Fruit fly (Drosophila melanogaster) whole organism, embryonic: ENCODE results near the gene foi.

Source experiments
- Atf-2 ChIP-seq: fragments of 200-800 bp; sonication (Bioruptor generic); optimal IDR thresholded peaks from 2 replicates; lab custom pipeline; 2016; ENCODE audit warnings: missing biosample characterization, missing genetic modification characterization
- Atf6 ChIP-seq: fragments of 200-800 bp; sonication (Bioruptor generic); IDR thresholded peaks from 2 replicates; pipeline ENCODE4 v1.3.6; 2022; ENCODE audit warnings: missing biosample characterization, missing genetic modification characterization
- Bteb2 ChIP-seq: fragments of 200-800 bp; sonication (Bioruptor generic); optimal IDR thresholded peaks from 2 replicates; lab custom pipeline; 2016; ENCODE audit warnings: missing biosample characterization, missing genetic modification characterization
- CG10431 ChIP-seq: fragments of 200-800 bp; sonication (Bioruptor generic); optimal IDR thresholded peaks from 3 replicates; lab custom pipeline; 2018; ENCODE audit warnings: missing biosample characterization, mild to moderate bottlenecking, missing genetic modification characterization
- CG10462 ChIP-seq: fragments of 200-800 bp; sonication (Bioruptor generic); optimal IDR thresholded peaks from 2 replicates; lab custom pipeline; 2016; ENCODE audit warnings: missing biosample characterization, missing genetic modification characterization
- CG10654 ChIP-seq: fragments of 200-800 bp; sonication (Bioruptor generic); optimal IDR thresholded peaks from 2 replicates; lab custom pipeline; 2016; ENCODE audit warnings: missing biosample characterization, missing genetic modification characterization
- CG11456 ChIP-seq: fragments of 200-800 bp; sonication (Bioruptor generic); IDR thresholded peaks from 3 replicates; pipeline ENCODE4 v1.3.6; 2022; ENCODE audit warnings: missing biosample characterization, missing genetic modification characterization
- CG13287 ChIP-seq: fragments of 200-800 bp; sonication (Bioruptor generic); IDR thresholded peaks from 2 replicates; pipeline ENCODE4 v1.3.6; 2022; ENCODE audit warnings: missing biosample characterization, missing genetic modification characterization; ENCODE audit not compliant: partially characterized antibody
- CG14441 ChIP-seq: fragments of 200-800 bp; sonication (Bioruptor generic); IDR thresholded peaks from 2 replicates; pipeline ENCODE4 v1.3.6; 2022; ENCODE audit warnings: missing biosample characterization, missing genetic modification characterization
- CG16813 ChIP-seq: fragments of 200-800 bp; sonication (Bioruptor generic); IDR thresholded peaks from 3 replicates; pipeline ENCODE4 v1.3.6; 2022; ENCODE audit warnings: missing biosample characterization, missing genetic modification characterization; ENCODE audit not compliant: partially characterized antibody
- CG17385 ChIP-seq: fragments of 200-800 bp; sonication (Bioruptor generic); optimal IDR thresholded peaks from 3 replicates; lab custom pipeline; 2018; ENCODE audit warnings: missing biosample characterization, mild to moderate bottlenecking, missing genetic modification characterization
- CG18599 ChIP-seq: fragments of 200-800 bp; sonication (Bioruptor generic); optimal IDR thresholded peaks from 3 replicates; lab custom pipeline; 2017; ENCODE audit warnings: missing biosample characterization, missing genetic modification characterization, mild to moderate bottlenecking, moderate library complexity, missing genetic modification reagents
- CG2199 ChIP-seq: fragments of 200-800 bp; sonication (Bioruptor generic); IDR thresholded peaks from 3 replicates; pipeline ENCODE4 v1.3.6; 2022; ENCODE audit warnings: missing biosample characterization, missing genetic modification characterization
- CG32532 ChIP-seq: fragments of 200-800 bp; sonication (Bioruptor generic); IDR thresholded peaks from 2 replicates; pipeline ENCODE4 v1.3.6; 2022; ENCODE audit warnings: missing biosample characterization, missing genetic modification characterization
- CG32767 ChIP-seq: fragments of 200-800 bp; sonication (Bioruptor generic); IDR thresholded peaks from 2 replicates; pipeline ENCODE4 v1.3.6; 2022; ENCODE audit warnings: missing biosample characterization, missing genetic modification characterization
- CG34224 ChIP-seq: fragments of 200-800 bp; sonication (Bioruptor generic); IDR thresholded peaks from 3 replicates; pipeline ENCODE4 v1.3.6; 2022; ENCODE audit warnings: missing biosample characterization, missing genetic modification characterization; ENCODE audit not compliant: partially characterized antibody
- CG3726 ChIP-seq: fragments of 200-800 bp; sonication (Bioruptor generic); IDR thresholded peaks from 3 replicates; pipeline ENCODE4, ENCODE4 v1.3.6; 2022; ENCODE audit warnings: missing biosample characterization, missing genetic modification characterization
- CG7271 ChIP-seq: fragments of 200-800 bp; sonication (Bioruptor generic); optimal IDR thresholded peaks from 2 replicates; lab custom pipeline; 2018; ENCODE audit warnings: missing biosample characterization, mild to moderate bottlenecking, missing genetic modification characterization, moderate library complexity
- CG9817 ChIP-seq: fragments of 200-800 bp; sonication (Bioruptor generic); optimal IDR thresholded peaks from 2 replicates; lab custom pipeline; 2018; ENCODE audit warnings: missing biosample characterization, mild to moderate bottlenecking, missing genetic modification characterization, moderate library complexity
- Camta ChIP-seq: fragments of 200-800 bp; sonication (Bioruptor generic); optimal IDR thresholded peaks from 2 replicates; lab custom pipeline; 2016; ENCODE audit warnings: missing biosample characterization, missing genetic modification characterization
- Chrac-16 ChIP-seq: fragments of 200-800 bp; sonication (Bioruptor generic); optimal IDR thresholded peaks from 3 replicates; lab custom pipeline; 2016; ENCODE audit warnings: missing biosample characterization, missing genetic modification characterization
- CkIIα-i1 ChIP-seq: fragments of 200-800 bp; sonication (Bioruptor generic); IDR thresholded peaks from 2 replicates; pipeline ENCODE4 v1.3.6; 2022; ENCODE audit warnings: missing biosample characterization, missing genetic modification characterization
- Dll ChIP-seq: fragments of 200-800 bp; sonication (Bioruptor generic); IDR thresholded peaks from 4 replicates; pipeline ENCODE4 v1.3.6; 2022; ENCODE audit warnings: missing biosample characterization, missing genetic modification characterization; ENCODE audit not compliant: partially characterized antibody
- Eip74EF ChIP-seq, 2 experiments: fragments of 200-800 bp in 1 of 2; fragments of >200 bp in 1 of 2; sonication (Bioruptor generic) in 1 of 2; optimal IDR thresholded peaks; 2 replicates each; lab custom pipeline; 2017 to 2019; ENCODE audit warnings: missing biosample characterization in 2 of 2, missing genetic modification characterization in 2 of 2, mild to moderate bottlenecking in 1 of 2, moderate library complexity in 1 of 2
- GATAe ChIP-seq: fragments of 200-800 bp; sonication (Bioruptor generic); conservative IDR thresholded peaks from 2 replicates; pipeline ENCODE4 v1.3.6; 2022; ENCODE audit warnings: missing biosample characterization, missing genetic modification characterization
- HLH4C ChIP-seq: fragments of 200-800 bp; sonication (Bioruptor generic); IDR thresholded peaks from 3 replicates; pipeline ENCODE4 v1.3.6; 2022; ENCODE audit warnings: missing biosample characterization, missing genetic modification characterization; ENCODE audit not compliant: partially characterized antibody
- Hand ChIP-seq: fragments of 200-800 bp; sonication (Bioruptor generic); optimal IDR thresholded peaks from 2 replicates; lab custom pipeline; 2017; ENCODE audit warnings: mild to moderate bottlenecking, missing biosample characterization, missing genetic modification reagents, missing genetic modification characterization
- Hmx ChIP-seq: fragments of 200-800 bp; sonication (Bioruptor generic); optimal IDR thresholded peaks from 2 replicates; lab custom pipeline; 2016; ENCODE audit warnings: missing biosample characterization, missing genetic modification characterization
- Jarid2 ChIP-seq: fragments of 200-800 bp; sonication (Bioruptor generic); optimal IDR thresholded peaks from 3 replicates; lab custom pipeline; 2017; ENCODE audit warnings: mild to moderate bottlenecking, missing biosample characterization, missing genetic modification reagents, missing genetic modification characterization
- Med ChIP-seq: fragments of 200-800 bp; sonication (Bioruptor generic); peaks from one replicate; lab custom pipeline; 2016; ENCODE audit warnings: missing biosample characterization, missing genetic modification characterization, mild to moderate bottlenecking, inconsistent platforms, moderate library complexity
- Rfx ChIP-seq: fragments of 200-800 bp; sonication (Bioruptor generic); IDR thresholded peaks from 2 replicates; pipeline ENCODE4 v1.3.6; 2022; ENCODE audit warnings: missing biosample characterization, missing genetic modification characterization
- Sox102F ChIP-seq: fragments of 200-800 bp; sonication (Bioruptor generic); optimal IDR thresholded peaks from 2 replicates; lab custom pipeline; 2018; ENCODE audit warnings: missing biosample characterization, mild to moderate bottlenecking, missing genetic modification characterization, moderate library complexity
- ase ChIP-seq: fragments of 200-800 bp; sonication (Bioruptor generic); IDR thresholded peaks from 3 replicates; pipeline ENCODE4 v1.3.6; 2022; ENCODE audit warnings: missing biosample characterization, missing genetic modification characterization
- bsh ChIP-seq, 2 experiments: fragments of 200-800 bp; sonication (Bioruptor generic); optimal IDR thresholded peaks; 2 replicates each; lab custom pipeline; 2017 to 2018; ENCODE audit warnings: mild to moderate bottlenecking in 2 of 2, missing biosample characterization in 2 of 2, missing genetic modification characterization in 2 of 2, moderate library complexity in 1 of 2
- cato ChIP-seq: fragments of 200-800 bp; sonication (Bioruptor generic); optimal IDR thresholded peaks from 2 replicates; lab custom pipeline; 2016; ENCODE audit warnings: missing biosample characterization, missing genetic modification characterization, borderline replicate concordance
- caup ChIP-seq: fragments of 200-800 bp; sonication (Bioruptor generic); optimal IDR thresholded peaks from 3 replicates; lab custom pipeline; 2017; ENCODE audit warnings: missing biosample characterization, mild to moderate bottlenecking, missing genetic modification characterization, moderate library complexity; ENCODE audit not compliant: severe bottlenecking
- corto ChIP-seq: fragments of 200-800 bp; sonication (Bioruptor generic); optimal IDR thresholded peaks from 2 replicates; lab custom pipeline; 2016; ENCODE audit warnings: missing biosample characterization, mild to moderate bottlenecking, missing genetic modification characterization, moderate library complexity
- croc ChIP-seq: fragments of 200-800 bp; sonication (Bioruptor generic); conservative IDR thresholded peaks from 3 replicates; pipeline ENCODE4 v1.3.6; 2022; ENCODE audit warnings: missing biosample characterization, missing genetic modification characterization
- eve ChIP-seq, 2 experiments: fragments of >200 bp; optimal IDR thresholded peaks; 2 replicates each; lab custom pipeline; 2017; ENCODE audit warnings: missing biosample characterization in 2 of 2, missing genetic modification characterization in 2 of 2
- exex ChIP-seq: fragments of 200-800 bp; sonication (Bioruptor generic); optimal IDR thresholded peaks from 4 replicates; lab custom pipeline; 2018; ENCODE audit warnings: missing biosample characterization, mild to moderate bottlenecking, missing genetic modification characterization, moderate library complexity
- gcm ChIP-seq: fragments of 200-800 bp; sonication (Bioruptor generic); optimal IDR thresholded peaks from 2 replicates; lab custom pipeline; 2019; ENCODE audit warnings: missing biosample characterization, mild to moderate bottlenecking, missing genetic modification characterization, moderate library complexity
- kni ChIP-seq: fragments of 200-800 bp; sonication (Bioruptor generic); optimal IDR thresholded peaks from 3 replicates; lab custom pipeline; 2017; ENCODE audit warnings: mild to moderate bottlenecking, missing biosample characterization, missing genetic modification reagents, missing genetic modification characterization
- mirr ChIP-seq: fragments of 200-800 bp; sonication (Bioruptor generic); optimal IDR thresholded peaks from 3 replicates; lab custom pipeline; 2018; ENCODE audit warnings: missing biosample characterization, mild to moderate bottlenecking, missing genetic modification characterization
- sd ChIP-seq: fragments of 200-800 bp; sonication (Bioruptor generic); optimal IDR thresholded peaks from 3 replicates; lab custom pipeline; 2018; ENCODE audit warnings: missing biosample characterization, mild to moderate bottlenecking, missing genetic modification characterization, moderate library complexity
- so ChIP-seq: fragments of 200-800 bp; sonication (Bioruptor generic); IDR thresholded peaks from 3 replicates; pipeline ENCODE4 v1.3.6; 2022; ENCODE audit warnings: missing biosample characterization, missing genetic modification characterization
- sqz ChIP-seq: fragments of 200-800 bp; sonication (Bioruptor generic); optimal IDR thresholded peaks from 3 replicates; lab custom pipeline; 2018; ENCODE audit warnings: missing biosample characterization, mild to moderate bottlenecking, missing genetic modification characterization
- sug ChIP-seq: fragments of 200-800 bp; optimal IDR thresholded peaks from 2 replicates; lab custom pipeline; 2019; ENCODE audit warnings: missing biosample characterization, mild to moderate bottlenecking, missing genetic modification characterization, moderate library complexity
- vnd ChIP-seq: fragments of 200-800 bp; sonication (Bioruptor generic); IDR thresholded peaks from 3 replicates; pipeline ENCODE4 v1.3.6; 2022; ENCODE audit warnings: missing biosample characterization, missing genetic modification characterization; ENCODE audit not compliant: partially characterized antibody

Gene foi

dm6 chr3L:8545473-8545872, 20.4 kb downstream of the foi start:
- no peak for TF ChIP-seq CG11456 (GFP tag; lab: Robert Waterston, UW)
- TF ChIP-seq CG10654 (GFP tag; lab: Kevin White, UChicago) = no peak
- TF ChIP-seq Atf-2 = no peak
- peak; percentile 10; the same call in 1 of the 3 replicates for TF ChIP-seq vnd
- no peak for TF ChIP-seq CG13287 (GFP tag; lab: Robert Waterston, UW)
- no peak for TF ChIP-seq Rfx
- peak; percentile 16 for TF ChIP-seq mirr (GFP tag; lab: Kevin White, UChicago)
- TF ChIP-seq CG3726 (GFP tag; lab: Robert Waterston, UW) = 0 out of 3 replicates have a peak, but pooled peaks have one; percentile 15
- peak; percentile 69 for TF ChIP-seq CG17385 (GFP tag; lab: Kevin White, UChicago)
- TF ChIP-seq GATAe (GFP tag; lab: Robert Waterston, UW) = peak; percentile 86
- TF ChIP-seq CG16813 = no peak
- TF ChIP-seq Sox102F (GFP tag; lab: Kevin White, UChicago) = no peak
- TF ChIP-seq kni (GFP tag; lab: Kevin White, UChicago) = no peak
- TF ChIP-seq Med (GFP tag; lab: Kevin White, UChicago) = peak; percentile 9
- TF ChIP-seq CG18599 (GFP tag; lab: Kevin White, UChicago) = peak; percentile 29
- no peak for TF ChIP-seq cato
- TF ChIP-seq CG32767 (GFP tag; lab: Robert Waterston, UW) = peak; percentile 17; the same call in 1 of the 2 replicates
- TF ChIP-seq Atf6 (GFP tag; lab: Robert Waterston, UW) = no peak
- TF ChIP-seq HLH4C (GFP tag; lab: Robert Waterston, UW) = no peak
- peak; percentile 48 for TF ChIP-seq sug
- TF ChIP-seq sqz (GFP tag; lab: Kevin White, UChicago) = peak; percentile 27
- TF ChIP-seq CG7271 (tag; lab: Kevin White, UChicago) = no peak
- no peak for TF ChIP-seq Bteb2 (GFP tag; lab: Kevin White, UChicago)
- TF ChIP-seq CG10462 (GFP tag; lab: Kevin White, UChicago) = no peak
- TF ChIP-seq exex (tag; lab: Kevin White, UChicago) = peak; percentile 39
- peak; percentile 57 for TF ChIP-seq gcm (GFP tag; lab: Kevin White, UChicago)
- TF ChIP-seq CG14441 (GFP tag; lab: Robert Waterston, UW) = no peak
- peak; percentile 92 for TF ChIP-seq sd (tag; lab: Kevin White, UChicago)

- TF ChIP-seq bsh (GFP tag; optimal IDR thresholded peaks at IDR 0.05; lab: Kevin White, UChicago) (peak in 1 of 2 experiments; percentile 48), Med (GFP tag; lab: Kevin White, UChicago) (peak; percentile 85), Chrac-16 (GFP tag; lab: Kevin White, UChicago) (no peak), CG32532 (peak; percentile 61; the same call in 1 of the 2 replicates), Dll (peak; percentile 21; the same call in 1 of the 4 replicates), CkIIα-i1 (GFP tag; lab: Robert Waterston, UW) (no peak), corto (peak; percentile 62), CG34224 (GFP tag; lab: Robert Waterston, UW) (peak; percentile 67), so (GFP tag; lab: Robert Waterston, UW) (peak; percentile 48; the same call in 2 of the 3 replicates), eve (GFP tag; optimal IDR thresholded peaks at IDR 0.05; lab: Kevin White, UChicago) (no peak), CG2199 (GFP tag; lab: Robert Waterston, UW) (0 out of 3 replicates have a peak, but pooled peaks have one; percentile 34), Rfx (peak; percentile 16; the same call in 1 of the 2 replicates), sug (peak; percentile 23), Hmx (GFP tag; lab: Kevin White, UChicago) (no peak), Eip74EF (GFP tag; optimal IDR thresholded peaks at IDR 0.05; lab: Kevin White, UChicago) (peak in 1 of 2 experiments; percentile 28), Hand (GFP tag; lab: Kevin White, UChicago) (peak; percentile 24), Camta (GFP tag; lab: Kevin White, UChicago) (no peak), ase (GFP tag; lab: Robert Waterston, UW) (no peak), Jarid2 (GFP tag; lab: Kevin White, UChicago) (peak; percentile 79), croc (GFP tag; lab: Robert Waterston, UW) (no peak), caup (GFP tag; lab: Kevin White, UChicago) (peak; percentile 24), CG9817 (tag; lab: Kevin White, UChicago) (no peak), CG17385 (GFP tag; lab: Kevin White, UChicago) (peak; percentile 52), CG10431 (GFP tag; lab: Kevin White, UChicago) (peak; percentile 67)
Measured at dm6 chr3L:8546355-8546771, 21.3 kb downstream of the foi start.
